Fruit fly (Drosophila melanogaster) whole organism, pupa: ENCODE data around the gene CG42751.
A peak's percentile ranks its signal among the peaks of the same experiment; 100 is the strongest.

Source experiments
- CG12605 ChIP-seq: fragments of 200-800 bp; sonication (Bioruptor generic); IDR thresholded peaks from 2 replicates; pipeline ENCODE4 v1.3.6; 2022; ENCODE audit warnings: missing biosample characterization, missing genetic modification characterization
- CG32121 ChIP-seq: fragments of 200-800 bp; sonication (Bioruptor generic); IDR thresholded peaks from 2 replicates; pipeline ENCODE4 v1.3.6; 2022; ENCODE audit warnings: missing biosample characterization, missing genetic modification characterization
- Ets98B ChIP-seq: fragments of 200-800 bp; sonication (Bioruptor generic); IDR thresholded peaks from 2 replicates; pipeline ENCODE4 v1.3.6; 2022; ENCODE audit warnings: missing biosample characterization, missing genetic modification characterization
- Pif1B ChIP-seq: fragments of 200-800 bp; sonication (Bioruptor generic); optimal IDR thresholded peaks from 3 replicates; lab custom pipeline; 2016; ENCODE audit warnings: missing biosample characterization, missing genetic modification characterization
- gl ChIP-seq: fragments of 200-800 bp; sonication (Bioruptor generic); optimal IDR thresholded peaks from 2 replicates; lab custom pipeline; 2018; ENCODE audit warnings: missing biosample characterization, mild to moderate bottlenecking, missing genetic modification characterization

DNA sequence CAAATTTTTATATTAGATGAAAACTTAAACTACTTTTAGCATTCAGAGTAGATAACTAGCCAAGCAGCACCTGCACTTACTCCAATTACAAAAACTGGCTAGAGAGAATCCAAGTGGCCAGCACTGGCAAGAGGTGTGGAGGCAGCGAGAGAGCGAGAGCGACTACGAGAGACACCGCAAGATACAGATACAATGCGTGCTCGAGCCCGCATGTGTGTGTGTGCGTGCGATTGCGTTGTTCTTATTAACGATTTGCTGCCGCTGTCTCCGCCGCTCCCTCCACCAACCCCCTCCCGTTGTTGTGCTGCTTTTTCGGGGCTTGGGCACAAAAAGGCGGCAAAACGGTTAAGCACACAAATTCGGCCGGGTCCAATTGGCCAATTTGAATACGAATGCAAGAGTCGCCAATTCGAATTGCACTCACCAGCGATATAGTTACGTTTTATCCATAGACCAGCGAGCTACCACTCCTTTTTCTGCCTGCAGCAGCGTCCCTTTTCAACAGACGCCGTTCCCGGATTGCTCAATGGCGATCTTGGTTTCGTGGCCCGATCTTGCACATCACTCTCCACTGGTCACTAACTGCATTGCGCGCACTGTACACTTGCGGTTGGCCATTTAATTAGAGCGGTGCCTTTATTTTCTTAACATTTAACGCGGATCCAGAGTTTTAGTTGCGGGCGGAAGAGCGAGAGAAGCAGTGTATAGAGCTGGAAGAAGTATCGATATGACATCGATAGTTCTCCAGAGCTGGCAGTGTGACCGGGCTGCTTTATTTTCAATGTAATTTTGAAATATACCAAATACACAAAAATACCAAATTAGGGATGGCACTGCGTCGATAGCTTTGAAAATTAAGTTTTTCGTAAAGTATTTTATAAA, 44.3 kb upstream of the CG42751 start, which contains the start of gene crol:
- TF ChIP-seq gl (tag; lab: Kevin White, UChicago) (no peak), CG12605 (peak; percentile 54), Pif1B (GFP tag; lab: Kevin White, UChicago) (no peak), Ets98B (GFP tag; lab: Robert Waterston, UW) (peak; percentile 19; the same call in 1 of the 2 replicates), CG32121 (GFP tag; lab: Robert Waterston, UW) (peak; percentile 34; the same call in 1 of the 2 replicates)
